Worm (Caenorhabditis elegans): Measurements from ENCODE around the gene T01D3.6.

DNA sequence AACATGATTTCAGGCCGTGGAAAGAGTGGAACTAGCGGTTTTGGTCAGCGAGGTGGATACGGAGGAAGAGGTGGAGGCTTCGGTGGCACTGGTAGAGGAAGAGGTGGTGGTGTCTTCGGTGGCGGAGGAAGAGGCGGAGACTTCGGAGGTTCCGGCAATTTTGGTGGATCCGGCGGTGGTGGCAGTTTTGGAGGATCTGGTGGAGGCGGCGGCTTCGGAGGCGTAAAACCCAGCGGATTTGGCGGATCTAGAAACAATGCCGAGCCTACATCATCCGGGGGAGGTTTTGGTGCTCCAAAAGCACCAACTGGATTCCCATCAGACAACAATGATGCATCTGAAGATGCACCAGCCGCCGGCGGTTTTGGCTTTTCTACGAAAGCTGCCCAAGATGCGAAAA lies 48.3 kb upstream of the T01D3.6 start:
- TF ChIP-seq med-1 (GFP tag; optimal IDR thresholded peaks at IDR 0.05; ENCODE audit: insufficient read depth) (no peak), klf-2 (GFP tag; conservative IDR thresholded peaks at IDR 0.05) (no peak), ztf-23 (GFP tag; IDR thresholded peaks at IDR 0.05) (no peak), flt-1 (GFP tag; IDR thresholded peaks at IDR 0.05) (peak; percentile 57; the same call in 1 of the 2 replicates), ref-1 (GFP tag; conservative IDR thresholded peaks at IDR 0.05) (no peak)

Measured in whole organism, midembryonic.